Worm (Caenorhabditis elegans): Measurements from ENCODE around the gene tsct-1.

Gene tsct-1

ce11 chrX:12446572-12446971 is 12.7 kb downstream of the tsct-1 start:
- no peak for TF ChIP-seq unc-62 (GFP tag; optimal IDR thresholded peaks at IDR 0.05)

ce11 chrX:12449262-12449942 is 15.5 kb downstream of the tsct-1 start, which contains the start of gene T18D3.6:
TSS of gene T18D3.6 (plus strand) at chrX:12449892.
- TF ChIP-seq unc-62 (GFP tag; optimal IDR thresholded peaks at IDR 0.05): no peak

DNA sequence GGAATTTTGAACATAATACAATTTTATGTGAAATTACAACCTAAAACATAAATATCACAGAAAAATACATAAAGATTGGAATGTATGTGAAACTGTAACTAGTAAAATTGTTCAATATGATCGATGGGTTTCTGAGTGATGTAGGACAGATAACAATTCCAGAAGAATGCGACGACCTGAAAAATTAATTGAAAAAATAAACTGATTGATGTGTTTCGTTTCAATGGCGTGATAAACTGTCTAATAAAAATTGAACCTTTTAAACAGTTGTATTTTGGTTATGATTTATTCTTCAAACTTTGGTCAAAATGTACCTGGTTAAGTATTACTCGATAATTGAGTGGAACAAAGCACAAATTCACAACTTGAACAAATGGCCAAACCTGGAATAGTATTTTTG is 17.4 kb downstream of the tsct-1 start:
- no peak for TF ChIP-seq unc-62 (GFP tag; optimal IDR thresholded peaks at IDR 0.05)

ce11 chrX:12452143-12452570 is 18.3 kb downstream of the tsct-1 start:
- no peak for TF ChIP-seq unc-62 (GFP tag; optimal IDR thresholded peaks at IDR 0.05)

DNA sequence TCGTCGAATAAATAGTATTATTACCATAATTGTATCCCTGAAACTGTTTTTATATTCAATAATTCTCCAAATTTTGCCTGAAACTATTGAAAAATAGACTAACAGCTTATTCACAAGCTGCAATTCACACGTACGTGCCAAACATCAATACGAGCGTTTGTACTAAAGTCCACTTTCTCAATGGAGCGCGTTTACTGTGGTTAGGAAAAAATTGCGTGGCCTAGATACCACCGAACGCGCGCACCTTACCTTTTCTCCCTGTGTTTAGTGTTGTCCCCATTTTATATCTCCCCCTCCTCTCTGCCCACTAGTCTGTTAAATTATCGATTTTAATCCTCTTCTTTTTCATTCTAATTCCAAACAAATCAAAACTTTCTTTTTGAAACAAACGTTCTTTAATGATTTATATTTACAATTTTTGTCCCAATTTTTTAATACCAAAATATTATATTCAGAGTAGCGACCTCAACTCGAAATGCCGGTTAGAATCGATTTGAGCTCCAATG is 20.4 kb downstream of the tsct-1 start, which contains the start of the genes T18D3.9 and T18D3.1:
Gene T18D3.9 (minus strand): TSS at position 168 of the 506 bp plus-strand sequence.
Gene T18D3.1 (plus strand): TSS at position 456 of the 506 bp plus-strand sequence.
- no peak for TF ChIP-seq unc-62 (GFP tag; optimal IDR thresholded peaks at IDR 0.05)

- TF ChIP-seq unc-62 (GFP tag; optimal IDR thresholded peaks at IDR 0.05): no peak
Measured at ce11 chrX:12458021-12458420, 24.1 kb downstream of the tsct-1 start.

- no peak for TF ChIP-seq unc-62 (GFP tag; optimal IDR thresholded peaks at IDR 0.05)
Measured at ce11 chrX:12461557-12461956, 27.7 kb downstream of the tsct-1 start, which contains the start of gene odr-7. TSS of gene odr-7 (minus strand) at chrX:12461657.

DNA sequence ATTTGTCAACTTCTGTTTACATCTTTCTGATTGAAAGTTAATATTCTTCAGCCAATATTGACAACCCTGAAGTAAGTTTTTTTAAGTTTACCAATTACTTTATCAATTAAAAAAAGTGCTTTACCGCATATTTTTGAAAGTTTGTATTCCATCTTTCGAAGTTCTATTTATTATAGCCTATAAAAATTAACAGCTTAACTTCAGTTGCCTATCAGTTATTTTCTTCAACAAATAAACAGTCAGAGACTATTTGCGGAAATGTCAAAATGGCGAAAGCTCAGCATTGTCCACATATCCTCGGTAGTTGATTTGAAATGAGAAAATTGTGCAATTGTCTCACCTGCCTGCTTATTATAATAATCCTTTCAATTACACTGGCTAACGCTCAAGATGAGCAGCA is 29.6 kb downstream of the tsct-1 start, which contains the start of gene T18D3.5:
Gene T18D3.5 (plus strand): TSS at position 301 of the 400 bp plus-strand sequence.
- no peak for TF ChIP-seq unc-62 (GFP tag; optimal IDR thresholded peaks at IDR 0.05)

ce11 chrX:12466769-12467168 is 32.9 kb downstream of the tsct-1 start, which contains the start of gene cdf-2:
TSS of gene cdf-2 (minus strand) at chrX:12466917.
- no peak for TF ChIP-seq unc-62 (GFP tag; optimal IDR thresholded peaks at IDR 0.05)

ce11 chrX:12467660-12468111 is 33.8 kb downstream of the tsct-1 start, which contains the start of gene myo-2:
TSS of gene myo-2 (plus strand) at chrX:12468061.
- TF ChIP-seq unc-62 (GFP tag; optimal IDR thresholded peaks at IDR 0.05): no peak

- no peak for TF ChIP-seq unc-62 (GFP tag; optimal IDR thresholded peaks at IDR 0.05)
Measured at ce11 chrX:12469846-12470245, 35.9 kb downstream of the tsct-1 start.

DNA sequence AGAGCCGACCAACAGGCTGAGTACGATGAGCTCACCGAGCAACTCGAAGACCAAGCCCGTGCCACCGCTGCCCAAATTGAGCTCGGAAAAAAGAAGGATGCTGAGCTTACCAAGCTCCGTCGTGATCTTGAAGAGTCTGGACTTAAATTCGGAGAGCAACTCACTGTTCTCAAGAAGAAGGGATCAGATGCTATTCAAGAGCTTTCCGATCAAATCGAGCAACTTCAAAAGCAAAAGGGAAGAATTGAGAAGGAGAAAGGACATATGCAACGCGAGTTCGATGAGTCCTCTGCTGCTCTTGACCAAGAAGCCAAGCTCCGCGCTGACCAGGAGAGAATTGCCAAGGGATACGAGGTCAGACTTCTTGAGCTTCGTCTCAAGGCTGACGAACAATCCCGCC is 38.3 kb downstream of the tsct-1 start:
- TF ChIP-seq unc-62 (GFP tag; optimal IDR thresholded peaks at IDR 0.05): no peak

ce11 chrX:12476412-12476811 is 42.5 kb downstream of the tsct-1 start:
- TF ChIP-seq unc-62 (GFP tag; optimal IDR thresholded peaks at IDR 0.05): no peak

DNA sequence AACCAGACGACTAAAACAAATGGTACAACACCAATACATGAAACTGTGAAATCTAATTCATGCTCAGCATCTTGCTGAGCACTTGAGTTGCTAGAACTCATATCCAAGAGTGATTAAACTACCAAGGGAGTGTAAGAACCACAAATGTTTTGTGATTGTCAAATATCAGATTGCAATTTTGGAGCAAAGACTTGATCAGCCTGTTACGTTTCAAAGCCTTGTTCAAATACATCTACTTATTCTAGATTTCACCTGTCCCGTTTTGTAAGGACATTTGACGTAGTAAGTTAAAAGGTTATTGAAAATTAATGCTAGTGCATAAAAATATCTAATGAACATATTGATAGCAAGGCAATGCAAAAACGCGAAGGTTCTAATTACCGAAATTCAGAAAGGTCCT is 43.4 kb downstream of the tsct-1 start, which contains the start of gene F45E6.1:
Gene F45E6.1 (minus strand): TSS at position 101 of the 400 bp plus-strand sequence.
- TF ChIP-seq unc-62 (GFP tag; optimal IDR thresholded peaks at IDR 0.05): no peak

DNA sequence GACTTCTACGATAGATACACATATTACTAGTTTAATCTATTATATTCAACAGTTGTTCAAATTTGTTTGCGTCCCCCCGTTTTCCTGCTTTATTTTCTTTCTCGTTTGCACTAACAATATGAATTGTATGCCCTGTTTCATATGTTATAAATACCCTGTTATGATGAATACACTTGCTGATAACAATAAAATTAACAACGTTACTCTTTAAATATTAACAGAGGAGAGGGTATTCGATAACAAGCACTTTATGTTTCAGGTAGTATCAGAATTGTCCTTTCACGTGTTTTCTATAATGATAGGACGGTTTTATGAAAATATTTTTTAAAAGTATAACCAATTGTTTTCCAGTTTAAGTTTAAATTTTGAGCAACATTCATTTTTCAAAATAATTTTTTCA is 44.6 kb downstream of the tsct-1 start:
- TF ChIP-seq unc-62 (GFP tag; optimal IDR thresholded peaks at IDR 0.05): no peak

- TF ChIP-seq unc-62 (GFP tag; optimal IDR thresholded peaks at IDR 0.05): no peak
Measured at ce11 chrX:12479027-12479426, 45.1 kb downstream of the tsct-1 start.

- no peak for TF ChIP-seq unc-62 (GFP tag; optimal IDR thresholded peaks at IDR 0.05)
Measured at ce11 chrX:12480447-12480998, 46.6 kb downstream of the tsct-1 start, which contains the start of gene atf-6. TSS of gene atf-6 (plus strand) at chrX:12480948.

All from whole organism, dauer.